Worm (Caenorhabditis elegans) whole organism, young adult: ENCODE results near the gene Y51H7BR.4.

ENCODE experiments used
- B0035.1 ChIP-seq: sonication (generic microtip); optimal IDR thresholded peaks from 2 replicates; lab custom pipeline; 2016; ENCODE audit warnings: missing genetic modification characterization, mild to moderate bottlenecking, missing compliant biosample characterization, missing genotype, missing genetic modification reagents
- B0261.1 ChIP-seq: sonication (generic microtip); optimal IDR thresholded peaks from 2 replicates; lab custom pipeline; 2016; ENCODE audit warnings: mild to moderate bottlenecking, missing genetic modification characterization, moderate library complexity, missing compliant biosample characterization
- D2030.7 ChIP-seq: fragments of 200-800 bp; sonication (Bioruptor generic); IDR thresholded peaks from 2 replicates; pipeline ENCODE4 v1.3.6; 2022; ENCODE audit warnings: missing genetic modification reagents, missing genetic modification characterization, missing compliant biosample characterization
- F52B5.7 ChIP-seq: sonication (generic microtip); optimal IDR thresholded peaks from 2 replicates; lab custom pipeline; 2016; ENCODE audit warnings: mild to moderate bottlenecking, missing genetic modification characterization, missing compliant biosample characterization
- F57A8.1 ChIP-seq: fragments of 200-800 bp; sonication (Bioruptor generic); optimal IDR thresholded peaks from 2 replicates; lab custom pipeline; 2018; ENCODE audit warnings: mild to moderate bottlenecking, missing genetic modification characterization, moderate library complexity, missing compliant biosample characterization
- K11D2.4 ChIP-seq: fragments of 200-800 bp; sonication (Bioruptor generic); IDR thresholded peaks from 2 replicates; pipeline ENCODE4 v1.3.6; 2022; ENCODE audit warnings: missing genetic modification reagents, missing genetic modification characterization, missing compliant biosample characterization
- T26A5.8 ChIP-seq: sonication (generic microtip); optimal IDR thresholded peaks from 2 replicates; lab custom pipeline; 2016; ENCODE audit warnings: missing genetic modification characterization, missing compliant biosample characterization
- Y53G8AR.9 ChIP-seq: fragments of 200-800 bp; sonication (Bioruptor generic); conservative IDR thresholded peaks from 2 replicates; pipeline ENCODE4 v1.3.6; 2022; ENCODE audit warnings: missing genetic modification reagents, missing genetic modification characterization, missing compliant biosample characterization
- akir-1 ChIP-seq: fragments of 200-800 bp; sonication (Bioruptor generic); optimal IDR thresholded peaks from 2 replicates; lab custom pipeline; 2018; ENCODE audit warnings: mild to moderate bottlenecking, missing genetic modification characterization, moderate library complexity, missing compliant biosample characterization
- aptf-3 ChIP-seq: fragments of 200-800 bp; sonication (Bioruptor generic); IDR thresholded peaks from 2 replicates; pipeline ENCODE4 v1.3.6; 2022; ENCODE audit warnings: missing genetic modification characterization, missing compliant biosample characterization
- athp-1 ChIP-seq: sonication (generic microtip); optimal IDR thresholded peaks from 2 replicates; lab custom pipeline; 2017; ENCODE audit warnings: mild to moderate bottlenecking, missing genetic modification characterization, missing compliant biosample characterization
- ceh-40 ChIP-seq: fragments of 200-800 bp; sonication (Bioruptor generic); IDR thresholded peaks from 2 replicates; pipeline ENCODE4 v1.3.6; 2022; ENCODE audit warnings: missing genetic modification characterization, missing compliant biosample characterization
- ceh-58 ChIP-seq: fragments of 200-800 bp; sonication (Bioruptor generic); IDR thresholded peaks from 2 replicates; pipeline ENCODE4 v1.3.6; 2022; ENCODE audit warnings: missing genetic modification characterization, missing compliant biosample characterization
- dpl-1 ChIP-seq: fragments of 150-350 bp; optimal IDR thresholded peaks from 2 replicates; lab custom pipeline; 2014; ENCODE audit warnings: missing biosample characterization, missing genetic modification reagents, missing genetic modification characterization
- ekl-4 ChIP-seq: fragments of 200-800 bp; sonication (Bioruptor generic); IDR thresholded peaks from 2 replicates; pipeline ENCODE4 v1.3.6; 2022; ENCODE audit warnings: missing genetic modification reagents, missing genetic modification characterization, missing compliant biosample characterization
- fkh-3 ChIP-seq: sonication (generic microtip); optimal IDR thresholded peaks from 2 replicates; lab custom pipeline; 2016; ENCODE audit warnings: mild to moderate bottlenecking, missing genetic modification characterization, missing compliant biosample characterization
- hrde-1 ChIP-seq: sonication (generic microtip); optimal IDR thresholded peaks from 2 replicates; lab custom pipeline; 2016; ENCODE audit warnings: missing genetic modification characterization, mild to moderate bottlenecking, missing compliant biosample characterization, moderate library complexity, missing genotype, missing genetic modification reagents, borderline replicate concordance
- lag-1 ChIP-seq: fragments of 200-800 bp; sonication (Bioruptor generic); IDR thresholded peaks from 2 replicates; pipeline ENCODE4 v1.3.6; 2022; ENCODE audit warnings: missing genetic modification reagents, missing genetic modification characterization, missing compliant biosample characterization
- madf-6 ChIP-seq: fragments of 200-800 bp; sonication (Bioruptor generic); IDR thresholded peaks from 2 replicates; pipeline ENCODE4 v1.3.6; 2022; ENCODE audit warnings: missing genetic modification reagents, missing genetic modification characterization, missing compliant biosample characterization
- mcd-1 ChIP-seq: fragments of 200-800 bp; sonication (Bioruptor generic); IDR thresholded peaks from 2 replicates; pipeline ENCODE4 v1.3.6; 2022; ENCODE audit warnings: missing genetic modification reagents, missing genetic modification characterization, missing compliant biosample characterization
- mel-28 ChIP-seq: sonication (generic microtip); optimal IDR thresholded peaks from 2 replicates; lab custom pipeline; 2016; ENCODE audit warnings: borderline replicate concordance, mild to moderate bottlenecking, missing genetic modification characterization, missing compliant biosample characterization
- mes-4 ChIP-seq: sonication (generic microtip); optimal IDR thresholded peaks from 2 replicates; lab custom pipeline; 2016; ENCODE audit warnings: missing genotype, missing genetic modification characterization, missing compliant biosample characterization
- nfya-1 ChIP-seq: sonication (generic microtip); optimal IDR thresholded peaks from 2 replicates; lab custom pipeline; 2017; ENCODE audit warnings: antibody characterized with exemption, missing compliant biosample characterization, missing genetic modification characterization, borderline replicate concordance; ENCODE audit not compliant: insufficient read depth
- nhr-120 ChIP-seq: fragments of 200-800 bp; sonication (Bioruptor generic); IDR thresholded peaks from 2 replicates; pipeline ENCODE4 v1.3.6; 2022; ENCODE audit warnings: missing genetic modification characterization, missing compliant biosample characterization
- pbrm-1 ChIP-seq: fragments of 200-800 bp; sonication (Bioruptor generic); IDR thresholded peaks from 2 replicates; pipeline ENCODE4 v1.3.6; 2022; ENCODE audit warnings: missing genetic modification reagents, missing genetic modification characterization, missing compliant biosample characterization
- rcor-1 ChIP-seq: fragments of 200-800 bp; sonication (Bioruptor generic); IDR thresholded peaks from 2 replicates; pipeline ENCODE4 v1.3.6; 2022; ENCODE audit warnings: missing genetic modification reagents, missing genetic modification characterization, missing compliant biosample characterization
- repo-1 ChIP-seq: sonication (generic microtip); optimal IDR thresholded peaks from 2 replicates; lab custom pipeline; 2017; ENCODE audit warnings: mild to moderate bottlenecking, missing genetic modification characterization, missing compliant biosample characterization
- rpc-1 ChIP-seq, 2 experiments: fragments of 150-350 bp in 1 of 2; sonication (generic microtip) in 1 of 2; optimal IDR thresholded peaks; 2 replicates each; lab custom pipeline; 2014 to 2018; ENCODE audit warnings: missing biosample characterization in 1 of 2, missing genetic modification characterization in 1 of 2, missing genetic modification reagents in 1 of 2, missing genotype in 1 of 2
- snpc-1.3 ChIP-seq: sonication (generic microtip); optimal IDR thresholded peaks from 2 replicates; lab custom pipeline; 2017; ENCODE audit warnings: missing genetic modification characterization, mild to moderate bottlenecking, missing compliant biosample characterization, antibody characterized with exemption, moderate library complexity, missing genotype, missing genetic modification reagents; ENCODE audit not compliant: insufficient read depth
- snpc-4 ChIP-seq, 5 experiments: fragments of 150-350 bp in 1 of 5; sonication (generic microtip) in 4 of 5; optimal IDR thresholded peaks; 2 replicates each; lab custom pipeline; 2014 to 2018; ENCODE audit warnings: missing genetic modification characterization in 5 of 5, missing biosample characterization in 3 of 5, antibody characterized with exemption in 2 of 5, mild to moderate bottlenecking in 2 of 5, missing compliant biosample characterization in 2 of 5, missing genotype in 2 of 5, moderate library complexity in 2 of 5, missing genetic modification reagents in 1 of 5
- somi-1 ChIP-seq: fragments of 200-800 bp; sonication (Bioruptor generic); optimal IDR thresholded peaks from 2 replicates; lab custom pipeline; 2018; ENCODE audit warnings: mild to moderate bottlenecking, missing genetic modification characterization, missing compliant biosample characterization
- tbp1 ChIP-seq: fragments of 200-800 bp; sonication (Bioruptor generic); optimal IDR thresholded peaks from 2 replicates; lab custom pipeline; 2018; ENCODE audit warnings: mild to moderate bottlenecking, missing genetic modification characterization, missing compliant biosample characterization
- unc-62 ChIP-seq: fragments of 150-350 bp; optimal IDR thresholded peaks from 2 replicates; lab custom pipeline; 2014; ENCODE audit warnings: missing biosample characterization, missing genetic modification reagents, missing genetic modification characterization
- xnd-1 ChIP-seq: sonication (generic microtip); optimal IDR thresholded peaks from 2 replicates; lab custom pipeline; 2016; ENCODE audit warnings: missing genotype, missing genetic modification reagents, missing genetic modification characterization, missing compliant biosample characterization
- zfh-2 ChIP-seq: fragments of 200-800 bp; sonication (Bioruptor generic); conservative IDR thresholded peaks from 2 replicates; pipeline ENCODE4 v1.3.6; 2022; ENCODE audit warnings: missing genetic modification reagents, missing genetic modification characterization, missing compliant biosample characterization
- ztf-18 ChIP-seq: sonication (generic microtip); optimal IDR thresholded peaks from 2 replicates; lab custom pipeline; 2016; ENCODE audit warnings: missing genotype, mild to moderate bottlenecking, missing genetic modification characterization, missing compliant biosample characterization
- ztf-25 ChIP-seq: fragments of 200-800 bp; sonication (Bioruptor generic); IDR thresholded peaks from 2 replicates; pipeline ENCODE4 v1.3.6; 2022; ENCODE audit warnings: missing genetic modification reagents, missing genetic modification characterization, missing compliant biosample characterization
- ztf-3 ChIP-seq: fragments of 200-800 bp; sonication (Bioruptor generic); optimal IDR thresholded peaks from 2 replicates; lab custom pipeline; 2018; ENCODE audit warnings: mild to moderate bottlenecking, missing genetic modification characterization, missing compliant biosample characterization

Gene Y51H7BR.4

ce11 chrII:1521956-1522355, 7.2 kb upstream of the Y51H7BR.4 start:
- TF ChIP-seq ceh-40 (GFP tag; lab: Robert Waterston, UW) (no peak), rpc-1 (optimal IDR thresholded peaks at IDR 0.05; lab: Kevin White, UChicago) (peak; percentile 23), rpc-1 (tag; optimal IDR thresholded peaks at IDR 0.05; lab: Kevin White, UChicago) (peak; percentile 65), Y53G8AR.9 (GFP tag; lab: Robert Waterston, UW) (no peak), tbp1 (GFP tag; lab: Kevin White, UChicago) (peak; percentile 75), lag-1 (GFP tag; lab: Robert Waterston, UW) (no peak), ceh-58 (GFP tag; lab: Robert Waterston, UW) (no peak)
- TF ChIP-seq, all 124 proteins: peak for 2

- no peak for TF ChIP-seq T26A5.8 (tag; lab: Kevin White, UChicago)
- TF ChIP-seq xnd-1 (tag; lab: Kevin White, UChicago): no peak
- TF ChIP-seq D2030.7 (GFP tag; lab: Robert Waterston, UW): no peak
- TF ChIP-seq ekl-4 (GFP tag; lab: Robert Waterston, UW): no peak
- no peak for TF ChIP-seq nhr-120 (GFP tag; lab: Robert Waterston, UW)
- no peak for TF ChIP-seq B0035.1 (tag; lab: Kevin White, UChicago)
- no peak for TF ChIP-seq B0261.1 (tag; lab: Kevin White, UChicago)
- no peak for TF ChIP-seq madf-6
- TF ChIP-seq rpc-1 (optimal IDR thresholded peaks at IDR 0.05; lab: Kevin White, UChicago): no peak
- no peak for TF ChIP-seq rpc-1 (tag; optimal IDR thresholded peaks at IDR 0.05; lab: Kevin White, UChicago)
- TF ChIP-seq unc-62: no peak
- TF ChIP-seq mel-28: no peak
- TF ChIP-seq pbrm-1 (GFP tag; lab: Robert Waterston, UW): no peak
- TF ChIP-seq snpc-4 (GFP tag; optimal IDR thresholded peaks at IDR 0.05; lab: Kevin White, UChicago): no peak
- no peak for TF ChIP-seq snpc-4 (tag; optimal IDR thresholded peaks at IDR 0.05; lab: Kevin White, UChicago)
- no peak for TF ChIP-seq repo-1 (tag; lab: Kevin White, UChicago)
- TF ChIP-seq fkh-3 (tag; lab: Kevin White, UChicago): no peak
- TF ChIP-seq hrde-1 (tag; lab: Kevin White, UChicago): no peak
- no peak for TF ChIP-seq ztf-25
- TF ChIP-seq athp-1 (tag; lab: Kevin White, UChicago): no peak
- TF ChIP-seq dpl-1 (GFP tag; lab: Kevin White, UChicago): no peak
These were observed 3.7 kb upstream of the Y51H7BR.4 start, which contains the start of gene Y51H7BR.7 for ce11 chrII:1525498-1525897. Gene Y51H7BR.7, minus strand, starts transcription at chrII:1525598.

ce11 chrII:1535931-1536330, 6.8 kb downstream of the Y51H7BR.4 start, which contains the start of gene fbxb-43:
Gene fbxb-43, plus strand, starts transcription at chrII:1536231.
- TF ChIP-seq K11D2.4 (GFP tag; lab: Robert Waterston, UW): no peak
- no peak for TF ChIP-seq snpc-4 (GFP tag; optimal IDR thresholded peaks at IDR 0.05; lab: Kevin White, UChicago)
- no peak for TF ChIP-seq snpc-4 (tag; optimal IDR thresholded peaks at IDR 0.05; lab: Kevin White, UChicago)
- TF ChIP-seq ztf-18 (tag; lab: Kevin White, UChicago): no peak
- no peak for TF ChIP-seq somi-1 (GFP tag; lab: Kevin White, UChicago)
- TF ChIP-seq snpc-1.3 (tag; lab: Kevin White, UChicago): no peak
- TF ChIP-seq akir-1 (GFP tag; lab: Kevin White, UChicago): no peak
- TF ChIP-seq mcd-1: no peak
- TF ChIP-seq rcor-1 (GFP tag; lab: Robert Waterston, UW): no peak
- TF ChIP-seq mes-4: no peak
- TF ChIP-seq mel-28: no peak
- TF ChIP-seq ceh-58 (GFP tag; lab: Robert Waterston, UW): no peak
- no peak for TF ChIP-seq F57A8.1 (GFP tag; lab: Kevin White, UChicago)
- no peak for TF ChIP-seq ztf-3 (GFP tag; lab: Kevin White, UChicago)
- TF ChIP-seq zfh-2: no peak
- TF ChIP-seq tbp1 (GFP tag; lab: Kevin White, UChicago): no peak
- no peak for TF ChIP-seq nfya-1 (tag; lab: Kevin White, UChicago)
- TF ChIP-seq madf-6: no peak
- TF ChIP-seq F52B5.7 (tag; lab: Kevin White, UChicago): no peak
- TF ChIP-seq aptf-3 (GFP tag; lab: Robert Waterston, UW): no peak
